Fruit fly (Drosophila melanogaster) whole organism, embryonic: ENCODE data around the gene TfIIA-S.
A peak's percentile ranks its signal among the peaks of the same experiment; 100 is the strongest.

Experiments used
- CG10274 ChIP-seq: fragments of 200-800 bp; sonication (Bioruptor generic); optimal IDR thresholded peaks from 3 replicates; lab custom pipeline; 2017; ENCODE audit warnings: missing biosample characterization, mild to moderate bottlenecking, missing genetic modification characterization
- CG10543 ChIP-seq: fragments of 200-800 bp; sonication (Bioruptor generic); optimal IDR thresholded peaks from 3 replicates; lab custom pipeline; 2017; ENCODE audit warnings: missing biosample characterization, mild to moderate bottlenecking, missing genetic modification characterization, moderate library complexity
- CG10654 ChIP-seq: fragments of 200-800 bp; sonication (Bioruptor generic); optimal IDR thresholded peaks from 2 replicates; lab custom pipeline; 2016; ENCODE audit warnings: missing biosample characterization, missing genetic modification characterization
- CG11398 ChIP-seq: fragments of 200-800 bp; sonication (Bioruptor generic); optimal IDR thresholded peaks from 2 replicates; lab custom pipeline; 2016; ENCODE audit warnings: missing biosample characterization, missing genetic modification characterization
- CG11456 ChIP-seq: fragments of 200-800 bp; sonication (Bioruptor generic); IDR thresholded peaks from 3 replicates; pipeline ENCODE4 v1.3.6; 2022; ENCODE audit warnings: missing biosample characterization, missing genetic modification characterization
- CG12219 ChIP-seq: fragments of 200-800 bp; sonication (Bioruptor generic); optimal IDR thresholded peaks from 3 replicates; lab custom pipeline; 2018; ENCODE audit warnings: missing biosample characterization, mild to moderate bottlenecking, missing genetic modification characterization
- CG12769 ChIP-seq: fragments of 200-800 bp; sonication (Bioruptor generic); optimal IDR thresholded peaks from 2 replicates; lab custom pipeline; 2019; ENCODE audit warnings: missing biosample characterization, mild to moderate bottlenecking, missing genetic modification characterization, moderate library complexity
- CG13287 ChIP-seq: fragments of 200-800 bp; sonication (Bioruptor generic); IDR thresholded peaks from 2 replicates; pipeline ENCODE4 v1.3.6; 2022; ENCODE audit warnings: missing biosample characterization, missing genetic modification characterization; ENCODE audit not compliant: partially characterized antibody
- CG13424 ChIP-seq: fragments of 200-800 bp; sonication (Bioruptor generic); optimal IDR thresholded peaks from 2 replicates; lab custom pipeline; 2019; ENCODE audit warnings: missing biosample characterization, mild to moderate bottlenecking, missing genetic modification characterization, moderate library complexity
- CG14014 ChIP-seq: fragments of 200-800 bp; sonication (Bioruptor generic); IDR thresholded peaks from 2 replicates; pipeline ENCODE4 v1.3.6; 2022; ENCODE audit warnings: missing biosample characterization, missing genetic modification characterization
- CG14667 ChIP-seq: fragments of 200-800 bp; sonication (Bioruptor generic); IDR thresholded peaks from 2 replicates; pipeline ENCODE4 v1.3.6; 2022; ENCODE audit warnings: missing biosample characterization, missing genetic modification characterization
- CG14860 ChIP-seq: fragments of 200-800 bp; sonication (Bioruptor generic); IDR thresholded peaks from 3 replicates; pipeline ENCODE4 v1.3.6; 2022; ENCODE audit warnings: missing biosample characterization, missing genetic modification characterization; ENCODE audit not compliant: partially characterized antibody
- CG15479 ChIP-seq: fragments of 200-800 bp; sonication (Bioruptor generic); optimal IDR thresholded peaks from 3 replicates; lab custom pipeline; 2019; ENCODE audit warnings: missing biosample characterization, mild to moderate bottlenecking, missing genetic modification characterization, moderate library complexity
- CG15514 ChIP-seq: fragments of 200-800 bp; sonication (Bioruptor generic); optimal IDR thresholded peaks from 3 replicates; lab custom pipeline; 2017; ENCODE audit warnings: missing biosample characterization, missing genetic modification characterization, mild to moderate bottlenecking, moderate library complexity, missing genetic modification reagents
- CG17802 ChIP-seq: fragments of 200-800 bp; sonication (Bioruptor generic); optimal IDR thresholded peaks from 2 replicates; lab custom pipeline; 2018; ENCODE audit warnings: missing biosample characterization, mild to moderate bottlenecking, missing genetic modification characterization, moderate library complexity
- CG2116 ChIP-seq: fragments of 200-800 bp; sonication (Bioruptor generic); optimal IDR thresholded peaks from 3 replicates; lab custom pipeline; 2018; ENCODE audit warnings: missing biosample characterization, mild to moderate bottlenecking, missing genetic modification characterization
- CG2712 ChIP-seq: fragments of 200-800 bp; optimal IDR thresholded peaks from 3 replicates; lab custom pipeline; 2019; ENCODE audit warnings: missing biosample characterization, mild to moderate bottlenecking, missing genetic modification characterization, moderate library complexity
- CG32767 ChIP-seq: fragments of 200-800 bp; sonication (Bioruptor generic); IDR thresholded peaks from 2 replicates; pipeline ENCODE4 v1.3.6; 2022; ENCODE audit warnings: missing biosample characterization, missing genetic modification characterization
- CG42726 ChIP-seq: fragments of 200-800 bp; sonication (Bioruptor generic); IDR thresholded peaks from 2 replicates; pipeline ENCODE4 v1.3.6; 2022; ENCODE audit warnings: missing biosample characterization, missing genetic modification characterization; ENCODE audit not compliant: partially characterized antibody
- D ChIP-seq, 2 experiments: fragments of 200-800 bp in 1 of 2; fragments of >200 bp in 1 of 2; sonication (Bioruptor generic) in 1 of 2; optimal IDR thresholded peaks; 2 replicates in 1 of 2; 3 replicates in 1 of 2; lab custom pipeline; 2017; ENCODE audit warnings: mild to moderate bottlenecking in 1 of 2, missing biosample characterization in 1 of 2, missing genetic modification characterization in 1 of 2, missing genetic modification reagents in 1 of 2
- Dfd ChIP-seq, 2 experiments: fragments of >200 bp; optimal IDR thresholded peaks; 2 replicates each; lab custom pipeline; 2017; ENCODE audit warnings: missing biosample characterization in 2 of 2, missing genetic modification characterization in 2 of 2
- Dll ChIP-seq: fragments of 200-800 bp; sonication (Bioruptor generic); IDR thresholded peaks from 4 replicates; pipeline ENCODE4 v1.3.6; 2022; ENCODE audit warnings: missing biosample characterization, missing genetic modification characterization; ENCODE audit not compliant: partially characterized antibody
- Gsc ChIP-seq: fragments of 200-800 bp; sonication (Bioruptor generic); IDR thresholded peaks from 2 replicates; pipeline ENCODE4 v1.3.6; 2022; ENCODE audit warnings: missing biosample characterization, missing genetic modification characterization
- H2.0 ChIP-seq: fragments of 200-800 bp; sonication (Bioruptor generic); IDR thresholded peaks from 2 replicates; pipeline ENCODE4 v1.3.6; 2022; ENCODE audit warnings: missing biosample characterization, missing genetic modification characterization
- HLH54F ChIP-seq: fragments of 200-800 bp; sonication (Bioruptor generic); optimal IDR thresholded peaks from 3 replicates; lab custom pipeline; 2016; ENCODE audit warnings: missing biosample characterization, missing genetic modification characterization
- Hsf ChIP-seq: fragments of 200-800 bp; sonication (Bioruptor generic); optimal IDR thresholded peaks from 3 replicates; lab custom pipeline; 2016; ENCODE audit warnings: missing biosample characterization, missing genetic modification characterization
- MBD-R2 ChIP-seq: fragments of 200-800 bp; sonication (Bioruptor generic); IDR thresholded peaks from 2 replicates; pipeline ENCODE4 v1.3.6; 2022; ENCODE audit warnings: missing biosample characterization, missing genetic modification characterization
- Med ChIP-seq: fragments of 200-800 bp; sonication (Bioruptor generic); peaks from one replicate; lab custom pipeline; 2016; ENCODE audit warnings: missing biosample characterization, missing genetic modification characterization, mild to moderate bottlenecking, inconsistent platforms, moderate library complexity
- TFAM ChIP-seq: fragments of 200-800 bp; sonication (Bioruptor generic); optimal IDR thresholded peaks from 2 replicates; lab custom pipeline; 2017; ENCODE audit warnings: missing biosample characterization, missing genetic modification characterization, inconsistent platforms
- Xrp1 ChIP-seq: fragments of 200-800 bp; sonication (Bioruptor generic); IDR thresholded peaks from 2 replicates; pipeline ENCODE4 v1.3.6; 2022; ENCODE audit warnings: missing biosample characterization, missing genetic modification characterization
- ash1 ChIP-seq: fragments of 200-800 bp; sonication (Bioruptor generic); optimal IDR thresholded peaks from 2 replicates; lab custom pipeline; 2018; ENCODE audit warnings: missing biosample characterization, mild to moderate bottlenecking, missing genetic modification characterization
- bcd ChIP-seq: fragments of 200-800 bp; sonication (Bioruptor generic); optimal IDR thresholded peaks from 2 replicates; lab custom pipeline; 2017; ENCODE audit warnings: missing biosample characterization, mild to moderate bottlenecking, missing genetic modification characterization
- cad ChIP-seq: fragments of >200 bp; optimal IDR thresholded peaks from 2 replicates; lab custom pipeline; 2017; ENCODE audit warnings: missing biosample characterization, missing genetic modification characterization
- cg ChIP-seq: fragments of 200-800 bp; sonication (Bioruptor generic); optimal IDR thresholded peaks from 3 replicates; lab custom pipeline; 2019; ENCODE audit warnings: missing biosample characterization, mild to moderate bottlenecking, missing genetic modification characterization, moderate library complexity
- dati ChIP-seq: fragments of 200-800 bp; sonication (Bioruptor generic); IDR thresholded peaks from 2 replicates; pipeline ENCODE4 v1.3.6; 2022; ENCODE audit warnings: missing biosample characterization, missing genetic modification characterization
- dpn ChIP-seq, 2 experiments: fragments of 200-800 bp; sonication (Bioruptor generic); optimal IDR thresholded peaks; 3 replicates each; lab custom pipeline; 2016; ENCODE audit warnings: missing biosample characterization in 2 of 2, missing genetic modification characterization in 2 of 2
- eve ChIP-seq, 2 experiments: fragments of >200 bp; optimal IDR thresholded peaks; 2 replicates each; lab custom pipeline; 2017; ENCODE audit warnings: missing biosample characterization in 2 of 2, missing genetic modification characterization in 2 of 2
- ewg ChIP-seq: fragments of 200-800 bp; sonication (Bioruptor generic); optimal IDR thresholded peaks from 3 replicates; lab custom pipeline; 2017; ENCODE audit warnings: mild to moderate bottlenecking, missing biosample characterization, missing genetic modification reagents, missing genetic modification characterization
- inv ChIP-seq: fragments of 200-800 bp; sonication (Bioruptor generic); IDR thresholded peaks from 2 replicates; pipeline ENCODE4 v1.3.6; 2022; ENCODE audit warnings: missing biosample characterization, missing genetic modification characterization; ENCODE audit not compliant: partially characterized antibody
- klu ChIP-seq: fragments of 200-800 bp; sonication (Bioruptor generic); IDR thresholded peaks from 2 replicates; pipeline ENCODE4 v1.3.6; 2022; ENCODE audit warnings: missing biosample characterization, missing genetic modification characterization
- nau ChIP-seq: fragments of 200-800 bp; sonication (Bioruptor generic); optimal IDR thresholded peaks from 3 replicates; lab custom pipeline; 2017; ENCODE audit warnings: missing biosample characterization, mild to moderate bottlenecking, missing genetic modification characterization, missing genetic modification reagents
- nerfin-1 ChIP-seq: fragments of 200-800 bp; sonication (Bioruptor generic); optimal IDR thresholded peaks from 3 replicates; lab custom pipeline; 2019; ENCODE audit warnings: missing biosample characterization, mild to moderate bottlenecking, missing genetic modification characterization, moderate library complexity
- nmo ChIP-seq: fragments of 200-800 bp; sonication (Bioruptor generic); optimal IDR thresholded peaks from 2 replicates; lab custom pipeline; 2018; ENCODE audit warnings: missing biosample characterization, mild to moderate bottlenecking, missing genetic modification characterization, moderate library complexity
- oc ChIP-seq: fragments of 200-800 bp; sonication (Bioruptor generic); optimal IDR thresholded peaks from 2 replicates; lab custom pipeline; 2018; ENCODE audit warnings: missing biosample characterization, mild to moderate bottlenecking, missing genetic modification characterization, moderate library complexity
- pum ChIP-seq: fragments of 200-800 bp; sonication (Bioruptor generic); optimal IDR thresholded peaks from 2 replicates; lab custom pipeline; 2016; ENCODE audit warnings: missing biosample characterization, missing genetic modification characterization
- ranshi ChIP-seq: fragments of 200-800 bp; sonication (Bioruptor generic); IDR thresholded peaks from 2 replicates; pipeline ENCODE4 v1.3.6; 2022; ENCODE audit warnings: missing biosample characterization, missing genetic modification characterization
- schlank ChIP-seq: fragments of 200-800 bp; sonication (Bioruptor generic); optimal IDR thresholded peaks from 2 replicates; lab custom pipeline; 2018; ENCODE audit warnings: missing biosample characterization, mild to moderate bottlenecking, missing genetic modification characterization
- sima ChIP-seq: fragments of 200-800 bp; sonication (Bioruptor generic); optimal IDR thresholded peaks from 2 replicates; lab custom pipeline; 2016; ENCODE audit warnings: missing biosample characterization, missing genetic modification characterization
- sqz ChIP-seq: fragments of 200-800 bp; sonication (Bioruptor generic); optimal IDR thresholded peaks from 3 replicates; lab custom pipeline; 2018; ENCODE audit warnings: missing biosample characterization, mild to moderate bottlenecking, missing genetic modification characterization

The TfIIA-S gene

DNA sequence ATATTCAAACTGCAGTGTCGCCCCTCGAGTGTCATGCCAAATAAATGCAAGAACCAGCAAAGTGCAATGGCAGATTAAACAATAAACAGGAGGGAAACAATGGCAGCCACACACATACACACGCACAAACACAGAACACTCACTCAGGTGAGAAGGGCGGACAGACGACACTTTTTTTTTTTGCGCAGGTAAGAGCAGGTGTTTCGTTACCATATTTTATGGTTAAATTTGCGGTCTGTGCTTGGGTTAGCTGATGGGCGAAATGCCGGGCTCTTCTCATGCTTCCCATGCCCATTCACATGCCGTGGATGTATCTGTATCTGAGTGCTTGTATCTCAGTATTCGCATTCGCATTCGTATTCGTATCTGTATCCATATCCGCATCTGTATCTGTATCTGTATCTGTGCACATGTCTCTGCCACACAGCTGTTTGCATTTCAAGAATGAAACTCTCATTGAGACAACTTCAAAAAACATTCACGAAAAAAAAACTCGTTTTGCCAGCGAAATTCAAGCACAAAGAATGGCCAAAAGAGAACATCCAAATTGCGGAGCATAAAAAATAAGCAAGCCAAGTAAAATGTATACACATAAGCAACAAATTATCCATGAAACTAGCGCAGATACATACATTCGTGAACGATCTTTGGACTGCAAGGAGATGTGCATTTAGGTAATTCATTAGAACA is 21.5 kb downstream of the TfIIA-S start:
- TF ChIP-seq Xrp1 (no peak), ranshi (GFP tag; lab: Robert Waterston, UW) (no peak), CG13287 (GFP tag; lab: Robert Waterston, UW) (no peak), CG11398 (no peak), CG15479 (GFP tag; lab: Kevin White, UChicago) (peak; percentile 25), CG11456 (GFP tag; lab: Robert Waterston, UW) (no peak), CG12219 (GFP tag; lab: Kevin White, UChicago) (no peak), CG10543 (GFP tag; lab: Kevin White, UChicago) (no peak), klu (no peak), Gsc (GFP tag; lab: Robert Waterston, UW) (no peak), CG12769 (tag; lab: Kevin White, UChicago) (no peak), CG13424 (tag; lab: Kevin White, UChicago) (no peak), CG2712 (tag; lab: Kevin White, UChicago) (no peak), MBD-R2 (GFP tag; lab: Robert Waterston, UW) (no peak), CG14014 (GFP tag; lab: Robert Waterston, UW) (no peak), Hsf (GFP tag; lab: Kevin White, UChicago) (no peak), H2.0 (GFP tag; lab: Robert Waterston, UW) (no peak), nau (no peak), CG2116 (GFP tag; lab: Kevin White, UChicago) (no peak), nerfin-1 (no peak), D (optimal IDR thresholded peaks at IDR 0.05; lab: Kevin White, UChicago) (peak; percentile 86), D (GFP tag; optimal IDR thresholded peaks at IDR 0.05; lab: Kevin White, UChicago) (no peak), cad (GFP tag; lab: Kevin White, UChicago) (peak; percentile 77), Dfd (GFP tag; optimal IDR thresholded peaks at IDR 0.05; lab: Kevin White, UChicago) (no peak), CG32767 (GFP tag; lab: Robert Waterston, UW) (no peak), HLH54F (GFP tag; lab: Kevin White, UChicago) (no peak), pum (GFP tag; lab: Kevin White, UChicago) (no peak), schlank (tag; lab: Kevin White, UChicago) (no peak), ewg (GFP tag; lab: Kevin White, UChicago) (no peak), TFAM (GFP tag; lab: Kevin White, UChicago) (no peak), sqz (GFP tag; lab: Kevin White, UChicago) (no peak), bcd (GFP tag; lab: Kevin White, UChicago) (no peak), oc (no peak), sima (GFP tag; lab: Kevin White, UChicago) (no peak), eve (GFP tag; optimal IDR thresholded peaks at IDR 0.05; lab: Kevin White, UChicago) (peak in 1 of 2 experiments; percentile 34), inv (GFP tag; lab: Robert Waterston, UW) (no peak), Dll (GFP tag; lab: Robert Waterston, UW) (no peak), CG14667 (no peak), CG10654 (GFP tag; lab: Kevin White, UChicago) (no peak), nmo (GFP tag; lab: Kevin White, UChicago) (no peak), CG10274 (GFP tag; lab: Kevin White, UChicago) (no peak), Med (peak; percentile 0), CG14860 (GFP tag; lab: Robert Waterston, UW) (no peak), CG15514 (GFP tag; lab: Kevin White, UChicago) (no peak), ash1 (no peak), dpn (GFP tag; optimal IDR thresholded peaks at IDR 0.05; lab: Kevin White, UChicago) (no peak), dati (no peak), CG17802 (tag; lab: Kevin White, UChicago) (no peak), CG42726 (GFP tag; lab: Robert Waterston, UW) (0 out of 2 replicates have a peak, but pooled peaks have one; percentile 24), cg (GFP tag; lab: Kevin White, UChicago) (peak; percentile 13)
